Fruit fly (Drosophila melanogaster) Kc167 (cell line): ENCODE results near the gene Hel25E.

Source experiments
- Sin3A ChIP-seq: fragments of >200 bp; optimal IDR thresholded peaks from 2 replicates; lab custom pipeline; 2018; ENCODE audit warnings: missing external identifiers
- ttk ChIP-seq: sonication (Bioruptor generic); optimal IDR thresholded peaks from 2 replicates; lab custom pipeline; 2017; ENCODE audit warnings: missing external identifiers

- TF ChIP-seq ttk (lab: Kevin White, UChicago) (no peak), Sin3A (lab: Kevin White, UChicago) (no peak)
Observed at dm6 chr2L:5550735-5551134, 8.6 kb upstream of the Hel25E start, which contains the start of gene CG14014.
